Worm (Caenorhabditis elegans) whole organism, young adult: Measurements from ENCODE around the gene D1025.10.

ENCODE experiments used
- B0035.1 ChIP-seq: sonication (generic microtip); optimal IDR thresholded peaks from 2 replicates; lab custom pipeline; 2016; ENCODE audit warnings: missing genetic modification characterization, mild to moderate bottlenecking, missing compliant biosample characterization, missing genotype, missing genetic modification reagents
- B0336.3 ChIP-seq: fragments of 200-800 bp; sonication (Bioruptor generic); IDR thresholded peaks from 2 replicates; pipeline ENCODE4 v1.3.6; 2022; ENCODE audit warnings: missing genetic modification characterization, missing compliant biosample characterization
- C17E4.6 ChIP-seq: fragments of 200-800 bp; sonication (Bioruptor generic); IDR thresholded peaks from 2 replicates; pipeline ENCODE4 v1.3.6; 2022; ENCODE audit warnings: missing genetic modification reagents, missing genetic modification characterization, missing compliant biosample characterization
- F37B4.10 ChIP-seq: fragments of 200-800 bp; sonication (Bioruptor generic); IDR thresholded peaks from 2 replicates; pipeline ENCODE4 v1.3.6; 2022; ENCODE audit warnings: missing genetic modification characterization, missing compliant biosample characterization
- F49E8.2 ChIP-seq: sonication (generic microtip); optimal IDR thresholded peaks from 3 replicates; lab custom pipeline; 2017; ENCODE audit warnings: missing genetic modification characterization, mild to moderate bottlenecking, missing compliant biosample characterization, antibody characterized with exemption, moderate library complexity; ENCODE audit not compliant: insufficient read depth
- F55B11.4 ChIP-seq: sonication (generic microtip); optimal IDR thresholded peaks from 2 replicates; lab custom pipeline; 2016; ENCODE audit warnings: missing compliant biosample characterization, missing genetic modification characterization, borderline replicate concordance; ENCODE audit not compliant: insufficient read depth
- K11D2.4 ChIP-seq: fragments of 200-800 bp; sonication (Bioruptor generic); IDR thresholded peaks from 2 replicates; pipeline ENCODE4 v1.3.6; 2022; ENCODE audit warnings: missing genetic modification reagents, missing genetic modification characterization, missing compliant biosample characterization
- Y53G8AR.9 ChIP-seq: fragments of 200-800 bp; sonication (Bioruptor generic); conservative IDR thresholded peaks from 2 replicates; pipeline ENCODE4 v1.3.6; 2022; ENCODE audit warnings: missing genetic modification reagents, missing genetic modification characterization, missing compliant biosample characterization
- Y95B8A.8 ChIP-seq: fragments of 200-800 bp; sonication (Bioruptor generic); IDR thresholded peaks from 2 replicates; pipeline ENCODE4 v1.3.6; 2022; ENCODE audit warnings: missing genetic modification reagents, missing genetic modification characterization, missing compliant biosample characterization
- aptf-2 ChIP-seq: fragments of 200-800 bp; sonication (Bioruptor generic); conservative IDR thresholded peaks from 2 replicates; pipeline ENCODE4 v1.3.6; 2022; ENCODE audit warnings: missing genetic modification reagents, missing genetic modification characterization, missing compliant biosample characterization
- atf-7 ChIP-seq: sonication (generic microtip); optimal IDR thresholded peaks from 2 replicates; lab custom pipeline; 2017; ENCODE audit warnings: mild to moderate bottlenecking, missing genetic modification characterization, missing compliant biosample characterization
- athp-1 ChIP-seq: sonication (generic microtip); optimal IDR thresholded peaks from 2 replicates; lab custom pipeline; 2017; ENCODE audit warnings: mild to moderate bottlenecking, missing genetic modification characterization, missing compliant biosample characterization
- attf-5 ChIP-seq: fragments of 200-800 bp; sonication (Bioruptor generic); optimal IDR thresholded peaks from 2 replicates; lab custom pipeline; 2018; ENCODE audit warnings: mild to moderate bottlenecking, missing genetic modification characterization, missing compliant biosample characterization
- bed-1 ChIP-seq: fragments of 200-800 bp; sonication (Bioruptor generic); IDR thresholded peaks from 2 replicates; pipeline ENCODE4 v1.3.6; 2022; ENCODE audit warnings: missing genetic modification reagents, missing genetic modification characterization, missing compliant biosample characterization
- cebp-1 ChIP-seq, 2 experiments: fragments of 200-800 bp in 1 of 2; sonication (Bioruptor generic) in 1 of 2; sonication (generic microtip) in 1 of 2; IDR thresholded peaks in 1 of 2; optimal IDR thresholded peaks in 1 of 2; 2 replicates each; pipeline versions ENCODE4 v1.3.6 to Lab custom; 2017 to 2022; ENCODE audit warnings: missing compliant biosample characterization in 2 of 2, missing genetic modification characterization in 2 of 2, mild to moderate bottlenecking in 1 of 2, missing genetic modification reagents in 1 of 2, moderate library complexity in 1 of 2
- ceh-79 ChIP-seq: sonication (generic microtip); optimal IDR thresholded peaks from 2 replicates; lab custom pipeline; 2017; ENCODE audit warnings: mild to moderate bottlenecking, missing genetic modification characterization, missing compliant biosample characterization
- egl-18 ChIP-seq: fragments of 200-800 bp; sonication (Bioruptor generic); IDR thresholded peaks from 2 replicates; pipeline ENCODE4 v1.3.6; 2022; ENCODE audit warnings: missing genetic modification reagents, missing genetic modification characterization, missing compliant biosample characterization
- him-1 ChIP-seq: sonication (generic microtip); optimal IDR thresholded peaks from 2 replicates; lab custom pipeline; 2016; ENCODE audit warnings: missing genotype, missing genetic modification reagents, missing genetic modification characterization, missing compliant biosample characterization
- hrde-1 ChIP-seq: sonication (generic microtip); optimal IDR thresholded peaks from 2 replicates; lab custom pipeline; 2016; ENCODE audit warnings: missing genetic modification characterization, mild to moderate bottlenecking, missing compliant biosample characterization, moderate library complexity, missing genotype, missing genetic modification reagents, borderline replicate concordance
- let-607 ChIP-seq, 2 experiments: fragments of 200-800 bp in 1 of 2; sonication (Bioruptor generic) in 1 of 2; sonication (generic microtip) in 1 of 2; optimal IDR thresholded peaks; 2 replicates each; lab custom pipeline; 2016 to 2018; ENCODE audit warnings: mild to moderate bottlenecking in 2 of 2, missing compliant biosample characterization in 2 of 2, missing genetic modification characterization in 2 of 2, moderate library complexity in 2 of 2, missing genotype in 1 of 2
- lin-26 ChIP-seq: fragments of 200-800 bp; sonication (Bioruptor generic); IDR thresholded peaks from 2 replicates; pipeline ENCODE4 v1.3.6; 2022; ENCODE audit warnings: missing genetic modification reagents, missing genetic modification characterization, missing compliant biosample characterization
- lin-40 ChIP-seq: sonication (generic microtip); optimal IDR thresholded peaks from 2 replicates; lab custom pipeline; 2016; ENCODE audit warnings: missing genetic modification characterization, mild to moderate bottlenecking, missing compliant biosample characterization, missing genotype, missing genetic modification reagents
- lsl-1 ChIP-seq: fragments of 200-800 bp; sonication (Bioruptor generic); optimal IDR thresholded peaks from 2 replicates; lab custom pipeline; 2018; ENCODE audit warnings: mild to moderate bottlenecking, missing genetic modification characterization, moderate library complexity, missing compliant biosample characterization
- mcd-1 ChIP-seq: fragments of 200-800 bp; sonication (Bioruptor generic); IDR thresholded peaks from 2 replicates; pipeline ENCODE4 v1.3.6; 2022; ENCODE audit warnings: missing genetic modification reagents, missing genetic modification characterization, missing compliant biosample characterization
- nfya-1 ChIP-seq: sonication (generic microtip); optimal IDR thresholded peaks from 2 replicates; lab custom pipeline; 2017; ENCODE audit warnings: antibody characterized with exemption, missing compliant biosample characterization, missing genetic modification characterization, borderline replicate concordance; ENCODE audit not compliant: insufficient read depth
- nfyb-1 ChIP-seq: fragments of 200-800 bp; sonication (Bioruptor generic); IDR thresholded peaks from 2 replicates; pipeline ENCODE4 v1.3.6; 2022; ENCODE audit warnings: missing genetic modification reagents, missing genetic modification characterization, missing compliant biosample characterization
- nhr-120 ChIP-seq: fragments of 200-800 bp; sonication (Bioruptor generic); IDR thresholded peaks from 2 replicates; pipeline ENCODE4 v1.3.6; 2022; ENCODE audit warnings: missing genetic modification characterization, missing compliant biosample characterization
- nhr-80 ChIP-seq: sonication (generic microtip); optimal IDR thresholded peaks from 2 replicates; lab custom pipeline; 2016; ENCODE audit warnings: missing genetic modification characterization, missing compliant biosample characterization
- snpc-3.4 ChIP-seq: sonication (generic microtip); optimal IDR thresholded peaks from 2 replicates; lab custom pipeline; 2017; ENCODE audit warnings: missing genetic modification characterization, mild to moderate bottlenecking, missing compliant biosample characterization, antibody characterized with exemption, moderate library complexity, missing genotype, missing genetic modification reagents
- snpc-4 ChIP-seq, 5 experiments: fragments of 150-350 bp in 1 of 5; sonication (generic microtip) in 4 of 5; optimal IDR thresholded peaks; 2 replicates each; lab custom pipeline; 2014 to 2018; ENCODE audit warnings: missing genetic modification characterization in 5 of 5, missing biosample characterization in 3 of 5, antibody characterized with exemption in 2 of 5, mild to moderate bottlenecking in 2 of 5, missing compliant biosample characterization in 2 of 5, missing genotype in 2 of 5, moderate library complexity in 2 of 5, missing genetic modification reagents in 1 of 5
- sptf-2 ChIP-seq: fragments of 200-800 bp; sonication (Bioruptor generic); optimal IDR thresholded peaks from 2 replicates; lab custom pipeline; 2018; ENCODE audit warnings: mild to moderate bottlenecking, missing genetic modification characterization, missing compliant biosample characterization
- tbp1 ChIP-seq: fragments of 200-800 bp; sonication (Bioruptor generic); optimal IDR thresholded peaks from 2 replicates; lab custom pipeline; 2018; ENCODE audit warnings: mild to moderate bottlenecking, missing genetic modification characterization, missing compliant biosample characterization
- tlf-1 ChIP-seq: fragments of 200-800 bp; sonication (Bioruptor generic); optimal IDR thresholded peaks from 2 replicates; lab custom pipeline; 2018; ENCODE audit warnings: mild to moderate bottlenecking, missing genetic modification characterization, missing compliant biosample characterization
- unc-62 ChIP-seq: fragments of 150-350 bp; optimal IDR thresholded peaks from 2 replicates; lab custom pipeline; 2014; ENCODE audit warnings: missing biosample characterization, missing genetic modification reagents, missing genetic modification characterization
- ztf-18 ChIP-seq: sonication (generic microtip); optimal IDR thresholded peaks from 2 replicates; lab custom pipeline; 2016; ENCODE audit warnings: missing genotype, mild to moderate bottlenecking, missing genetic modification characterization, missing compliant biosample characterization
- ztf-22 ChIP-seq: fragments of 200-800 bp; sonication (Bioruptor generic); optimal IDR thresholded peaks from 2 replicates; lab custom pipeline; 2018; ENCODE audit warnings: mild to moderate bottlenecking, missing genetic modification characterization, moderate library complexity, missing compliant biosample characterization
- ztf-25 ChIP-seq: fragments of 200-800 bp; sonication (Bioruptor generic); IDR thresholded peaks from 2 replicates; pipeline ENCODE4 v1.3.6; 2022; ENCODE audit warnings: missing genetic modification reagents, missing genetic modification characterization, missing compliant biosample characterization

The D1025.10 gene

DNA sequence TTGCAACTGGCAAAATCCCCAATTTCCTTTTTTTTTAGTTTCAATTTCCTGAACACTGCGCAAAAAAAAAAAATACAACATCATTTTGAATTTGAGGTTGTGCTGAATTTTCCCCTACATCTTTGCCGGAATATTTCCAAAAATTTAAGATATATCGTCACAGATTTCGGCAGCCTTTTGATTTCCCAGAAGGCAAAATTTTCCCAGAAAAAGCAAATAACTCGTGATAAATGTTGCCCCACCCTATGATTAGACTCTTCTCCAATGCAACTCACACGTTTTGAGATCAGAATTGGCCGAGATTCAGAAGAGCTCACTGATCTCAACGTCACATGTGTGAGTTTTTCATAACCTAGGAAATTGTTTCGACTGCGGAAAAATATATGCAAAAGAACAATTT lies 24.2 kb upstream of the D1025.10 start:
- TF ChIP-seq sptf-2: no peak
- TF ChIP-seq F55B11.4 (tag; lab: Kevin White, UChicago): no peak
- no peak for TF ChIP-seq nfyb-1 (GFP tag; lab: Robert Waterston, UW)
- no peak for TF ChIP-seq cebp-1 (GFP tag; IDR thresholded peaks at IDR 0.05; lab: Robert Waterston, UW)
- no peak for TF ChIP-seq cebp-1 (tag; optimal IDR thresholded peaks at IDR 0.05; lab: Kevin White, UChicago)
- TF ChIP-seq C17E4.6 (GFP tag; lab: Robert Waterston, UW): no peak
- TF ChIP-seq bed-1: no peak
- TF ChIP-seq snpc-3.4: no peak
- no peak for TF ChIP-seq attf-5 (GFP tag; lab: Kevin White, UChicago)
- no peak for TF ChIP-seq B0336.3 (GFP tag; lab: Robert Waterston, UW)
- TF ChIP-seq ceh-79: no peak

DNA sequence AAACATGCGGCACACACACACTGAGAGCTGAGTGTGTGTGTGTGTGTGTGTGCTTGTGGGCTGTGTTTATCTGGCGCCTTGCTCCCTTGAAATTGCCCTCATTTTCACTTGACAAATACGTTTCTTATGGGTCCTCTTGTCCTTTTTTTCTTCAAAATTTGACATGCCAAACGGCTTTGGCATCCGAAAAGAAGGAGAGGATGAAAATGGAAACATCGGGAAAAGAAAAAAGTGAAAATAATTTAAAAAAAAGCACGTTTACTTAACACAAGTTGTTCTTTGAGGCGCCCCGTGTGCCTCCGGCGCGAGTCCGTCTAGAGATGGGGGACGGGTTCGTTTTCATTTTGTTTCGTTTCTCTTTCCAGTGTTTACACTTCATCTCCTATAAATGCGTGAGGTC lies 21.6 kb upstream of the D1025.10 start:
- TF ChIP-seq egl-18 (0 out of 2 replicates have a peak, but pooled peaks have one; percentile 6), B0035.1 (tag; lab: Kevin White, UChicago) (no peak)

DNA sequence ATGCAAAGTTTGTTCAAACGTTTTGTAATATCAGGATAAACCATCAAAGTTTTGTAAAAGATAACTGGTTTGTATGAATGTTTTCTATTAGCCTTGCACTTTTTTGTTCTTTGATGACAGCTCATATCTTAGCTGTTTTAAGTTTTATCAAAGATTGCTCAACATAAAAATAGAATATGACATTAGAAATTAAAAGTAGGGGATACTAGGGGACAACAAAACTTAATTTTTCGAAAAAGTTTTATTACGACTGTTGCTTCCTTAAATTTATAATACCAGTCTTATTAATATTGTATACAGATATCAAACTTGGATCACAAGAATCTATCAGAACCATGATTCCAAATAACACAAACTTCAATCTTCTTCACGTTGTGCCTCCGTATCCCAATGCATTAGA lies 20.9 kb upstream of the D1025.10 start, which contains the start of gene ztf-14:
ztf-14 (plus strand) TSS at position 301 of the 400 bp plus-strand sequence.
- TF ChIP-seq K11D2.4 (GFP tag; lab: Robert Waterston, UW): no peak
- no peak for TF ChIP-seq ztf-22 (GFP tag; lab: Kevin White, UChicago)
- TF ChIP-seq Y95B8A.8: no peak
- no peak for TF ChIP-seq hrde-1
- TF ChIP-seq F37B4.10 (GFP tag; lab: Robert Waterston, UW): no peak
- no peak for TF ChIP-seq aptf-2
- TF ChIP-seq lin-40: no peak
- TF ChIP-seq nfya-1 (tag; lab: Kevin White, UChicago): no peak
- no peak for TF ChIP-seq lsl-1 (GFP tag; lab: Kevin White, UChicago)
- no peak for TF ChIP-seq mcd-1 (GFP tag; lab: Robert Waterston, UW)

DNA sequence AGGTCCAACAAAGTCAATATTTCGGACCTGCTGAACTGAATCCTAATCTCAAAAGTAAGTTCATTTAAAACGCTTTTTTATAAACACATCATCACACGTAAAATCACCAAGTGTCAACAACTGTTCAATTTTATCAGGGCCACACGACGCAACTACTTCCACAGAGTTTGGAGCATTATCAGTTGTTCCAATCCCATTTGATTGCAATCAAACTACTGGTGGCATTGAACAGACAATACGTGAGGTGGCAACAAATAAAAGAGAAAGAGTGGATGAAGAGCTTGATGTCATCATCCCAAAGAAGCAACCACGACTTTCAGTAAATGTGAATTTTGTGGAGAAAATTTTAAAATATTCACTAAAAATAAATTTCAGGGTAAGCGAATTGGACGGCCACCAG lies 20.1 kb upstream of the D1025.10 start:
- TF ChIP-seq nhr-80 (tag; lab: Kevin White, UChicago) (peak; percentile 3), Y53G8AR.9 (GFP tag; lab: Robert Waterston, UW) (no peak)

DNA sequence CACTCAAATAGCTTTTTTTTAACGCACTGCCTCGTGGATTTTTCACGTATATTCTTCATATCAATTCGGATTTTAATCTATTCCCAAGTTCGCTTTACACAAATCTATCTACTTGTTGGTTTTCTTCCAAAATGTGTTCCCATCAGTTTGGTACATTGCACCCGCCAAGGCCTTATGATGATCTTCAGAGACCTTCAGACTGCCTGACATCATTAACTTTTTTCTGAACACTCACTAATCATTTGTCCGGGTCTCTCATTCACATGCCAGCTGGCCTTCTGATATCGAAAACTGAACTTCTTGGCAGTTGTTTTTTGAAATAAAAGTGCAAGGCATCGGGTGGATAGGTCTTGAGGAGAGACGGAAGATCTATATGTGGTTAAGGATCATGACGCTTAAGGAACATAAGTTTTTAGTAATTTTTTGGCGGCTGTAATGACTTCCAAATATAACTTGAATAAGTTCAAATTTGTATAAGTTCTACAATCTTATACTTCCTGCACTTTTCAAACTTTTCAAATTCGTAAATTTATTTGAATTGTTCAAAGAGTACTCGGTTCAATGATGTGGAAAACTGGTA lies 16.7 kb upstream of the D1025.10 start:
- no peak for TF ChIP-seq nhr-80 (tag; lab: Kevin White, UChicago)
- TF ChIP-seq unc-62 (GFP tag; lab: Kevin White, UChicago): peak; percentile 17

DNA sequence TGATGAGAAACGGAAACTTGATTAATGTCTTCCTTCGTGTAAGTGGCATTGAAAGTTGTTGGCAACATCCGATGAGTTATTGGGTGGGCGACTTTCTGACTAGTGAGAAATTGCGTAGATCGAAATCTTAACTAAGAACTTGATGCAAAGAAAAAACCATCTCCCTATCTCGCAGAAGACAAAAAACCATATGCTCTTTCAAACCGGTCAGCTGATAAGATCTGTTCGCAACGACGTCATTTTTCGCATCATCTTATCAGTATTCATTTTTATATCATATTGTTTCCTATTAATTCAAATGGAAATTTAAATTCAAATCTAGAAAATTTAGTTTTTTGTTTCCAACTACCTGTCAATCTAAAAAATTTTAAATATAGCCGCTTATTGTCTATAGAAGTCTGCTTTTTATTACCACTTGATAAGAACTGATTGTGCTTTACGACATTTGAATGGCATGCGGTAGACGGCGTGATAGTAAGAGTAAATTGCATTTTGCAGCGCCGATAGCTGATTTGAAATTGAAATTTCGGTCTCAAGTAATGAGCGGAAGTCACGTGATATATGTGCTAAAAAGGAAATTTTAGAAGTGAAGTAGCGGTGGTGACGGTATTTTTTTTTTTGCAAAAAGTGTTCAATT lies 16.1 kb upstream of the D1025.10 start:
- TF ChIP-seq lin-40: peak; percentile 69
- no peak for TF ChIP-seq ztf-18
- TF ChIP-seq tbp1 (GFP tag; lab: Kevin White, UChicago): peak; percentile 46
- no peak for TF ChIP-seq lin-26 (GFP tag; lab: Robert Waterston, UW)
- TF ChIP-seq athp-1 (tag; lab: Kevin White, UChicago): no peak
- TF ChIP-seq B0336.3 (GFP tag; lab: Robert Waterston, UW): peak; percentile 51; the same call in 1 of the 2 replicates
- no peak for TF ChIP-seq F49E8.2 (tag; lab: Kevin White, UChicago)
- peak; percentile 92 for TF ChIP-seq atf-7 (tag; lab: Kevin White, UChicago)
- TF ChIP-seq him-1 (tag; lab: Kevin White, UChicago): no peak
- peak in 1 of 2 experiments; percentile 88 for TF ChIP-seq let-607 (tag; optimal IDR thresholded peaks at IDR 0.05; lab: Kevin White, UChicago)
- peak; percentile 72 for TF ChIP-seq tlf-1 (GFP tag; lab: Kevin White, UChicago)
- TF ChIP-seq ztf-25: no peak
- no peak for TF ChIP-seq snpc-4 (GFP tag; optimal IDR thresholded peaks at IDR 0.05; lab: Kevin White, UChicago)
- TF ChIP-seq snpc-4 (tag; optimal IDR thresholded peaks at IDR 0.05; lab: Kevin White, UChicago): peak in 3 of 4 experiments; percentile 0 to 42 (median 28)
- no peak for TF ChIP-seq nhr-120 (GFP tag; lab: Robert Waterston, UW)
- TF ChIP-seq K11D2.4 (GFP tag; lab: Robert Waterston, UW): no peak
